Fruit fly (Drosophila melanogaster): ENCODE measurements around the gene CG43376.

CG43376 gene

DNA sequence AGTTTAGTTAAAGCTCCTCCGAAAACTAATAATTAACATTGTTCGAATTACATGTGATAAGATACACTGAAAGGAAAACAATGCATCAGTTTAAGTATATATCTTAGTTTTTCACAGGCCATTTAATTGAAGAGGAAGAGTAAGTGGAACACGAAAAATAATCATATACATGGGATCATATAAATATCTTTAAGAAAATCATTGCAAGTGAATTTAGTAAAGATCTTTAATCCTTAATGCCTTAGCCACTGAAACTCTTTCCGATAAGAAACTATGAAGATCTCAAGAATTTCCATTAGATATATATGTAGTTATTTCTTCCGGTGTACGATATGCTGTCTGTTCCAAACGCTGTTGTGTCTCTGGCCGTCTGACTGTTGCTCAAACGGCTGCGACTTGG lies 4.9 kb downstream of the CG43376 start (continued):
- TF ChIP-seq grn (GFP tag; optimal IDR thresholded peaks at IDR 0.05), result no peak
- peak; percentile 76 for TF ChIP-seq Drgx (GFP tag; IDR thresholded peaks at IDR 0.05)
- peak; percentile 9; the same call in 1 of the 2 replicates for TF ChIP-seq CG31224 (GFP tag; IDR thresholded peaks at IDR 0.05)
- peak; percentile 49 for TF ChIP-seq CG3407 (GFP tag; optimal IDR thresholded peaks at IDR 0.05)
- TF ChIP-seq slbo (GFP tag; IDR thresholded peaks at IDR 0.05), result peak; percentile 73
- peak; percentile 76 for TF ChIP-seq CG30403 (GFP tag; optimal IDR thresholded peaks at IDR 0.05)
- peak; percentile 67 for TF ChIP-seq CG10979 (tag; optimal IDR thresholded peaks at IDR 0.05)
- peak; percentile 45 for TF ChIP-seq CG4424 (GFP tag; optimal IDR thresholded peaks at IDR 0.05)
- TF ChIP-seq CG8388 (GFP tag; optimal IDR thresholded peaks at IDR 0.05), result peak; percentile 60
- TF ChIP-seq schlank (tag; optimal IDR thresholded peaks at IDR 0.05), result no peak
- TF ChIP-seq CG1647 (GFP tag; optimal IDR thresholded peaks at IDR 0.05), result peak; percentile 11
- TF ChIP-seq gcm (GFP tag; optimal IDR thresholded peaks at IDR 0.05), result peak; percentile 44
- TF ChIP-seq al (GFP tag; IDR thresholded peaks at IDR 0.05), result peak; percentile 30
- TF ChIP-seq CG8924 (tag; optimal IDR thresholded peaks at IDR 0.05), result peak; percentile 81
- no peak for TF ChIP-seq CG30020 (tag; optimal IDR thresholded peaks at IDR 0.05)
- TF ChIP-seq Xbp1 (GFP tag; optimal IDR thresholded peaks at IDR 0.05), result peak; percentile 48
- TF ChIP-seq CG14667 (GFP tag; IDR thresholded peaks at IDR 0.05), result no peak
- no peak for TF ChIP-seq Kr (GFP tag; optimal IDR thresholded peaks at IDR 0.05)
- no peak for TF ChIP-seq dm (GFP tag; optimal IDR thresholded peaks at IDR 0.05)
- TF ChIP-seq CG7963 (GFP tag; IDR thresholded peaks at IDR 0.05; ENCODE audit: partially characterized antibody), result no peak
- TF ChIP-seq Hand (GFP tag; optimal IDR thresholded peaks at IDR 0.05), result peak; percentile 28
- TF ChIP-seq Nf-YB (GFP tag; optimal IDR thresholded peaks at IDR 0.05), result peak; percentile 61
- TF ChIP-seq CG30431 (GFP tag; optimal IDR thresholded peaks at IDR 0.05), result peak; percentile 10
- peak; percentile 51 for TF ChIP-seq zfh1 (GFP tag; IDR thresholded peaks at IDR 0.05)
- peak; percentile 18 for TF ChIP-seq CG13296 (GFP tag; optimal IDR thresholded peaks at IDR 0.05)
- TF ChIP-seq CG4328 (GFP tag; optimal IDR thresholded peaks at IDR 0.05), result no peak
- no peak for TF ChIP-seq CG17802 (tag; optimal IDR thresholded peaks at IDR 0.05)
- TF ChIP-seq Ptx1 (GFP tag; IDR thresholded peaks at IDR 0.05), result peak; percentile 71
- peak; percentile 53 for TF ChIP-seq NfI (GFP tag; optimal IDR thresholded peaks at IDR 0.05)
- TF ChIP-seq Dad (GFP tag; optimal IDR thresholded peaks at IDR 0.05), result peak; percentile 43
- TF ChIP-seq CG34224 (GFP tag; IDR thresholded peaks at IDR 0.05; ENCODE audit: partially characterized antibody), result no peak
- no peak for TF ChIP-seq wek (GFP tag; optimal IDR thresholded peaks at IDR 0.05)
- TF ChIP-seq cad (GFP tag; optimal IDR thresholded peaks at IDR 0.05), result no peak
- peak; percentile 40 for TF ChIP-seq CG13775 (GFP tag; optimal IDR thresholded peaks at IDR 0.05)
- no peak for TF ChIP-seq chm (GFP tag; IDR thresholded peaks at IDR 0.05)
- TF ChIP-seq klu (GFP tag; IDR thresholded peaks at IDR 0.05), result no peak
- no peak for TF ChIP-seq CG4707 (GFP tag; optimal IDR thresholded peaks at IDR 0.05)
- TF ChIP-seq CG2889 (GFP tag; IDR thresholded peaks at IDR 0.05), result no peak
- peak; percentile 66 for TF ChIP-seq CG13424 (tag; optimal IDR thresholded peaks at IDR 0.05)
- no peak for TF ChIP-seq prd (optimal IDR thresholded peaks at IDR 0.05)
- peak; percentile 53; the same call in 2 of the 3 replicates for TF ChIP-seq prd (GFP tag; IDR thresholded peaks at IDR 0.05)
- TF ChIP-seq CHES-1-like (GFP tag; optimal IDR thresholded peaks at IDR 0.05), result peak; percentile 39
- TF ChIP-seq dmrt99B (tag; optimal IDR thresholded peaks at IDR 0.05), result peak; percentile 80
- peak; percentile 71 for TF ChIP-seq ranshi (GFP tag; IDR thresholded peaks at IDR 0.05)
- peak; percentile 23 for TF ChIP-seq kay (GFP tag; optimal IDR thresholded peaks at IDR 0.05)
- peak; percentile 5 for TF ChIP-seq Six4 (GFP tag; optimal IDR thresholded peaks at IDR 0.05)
- TF ChIP-seq HLH54F (GFP tag; optimal IDR thresholded peaks at IDR 0.05), result peak; percentile 35
- TF ChIP-seq CG16779 (GFP tag; IDR thresholded peaks at IDR 0.05), result no peak
- TF ChIP-seq pros (GFP tag; optimal IDR thresholded peaks at IDR 0.05), result no peak
- TF ChIP-seq Lim3 (GFP tag; IDR thresholded peaks at IDR 0.05), result no peak
- TF ChIP-seq CG12744 (GFP tag; optimal IDR thresholded peaks at IDR 0.05), result no peak
- peak; percentile 18 for TF ChIP-seq CG9609 (GFP tag; optimal IDR thresholded peaks at IDR 0.05)

Data from whole organism, embryonic.